Worm (Caenorhabditis elegans) whole organism, midembryonic: ENCODE measurements around the gene spc-2.

Experiments
- T22C8.4 ChIP-seq: fragments of 200-800 bp; sonication (Bioruptor generic); IDR thresholded peaks from 2 replicates; pipeline ENCODE4 v1.3.6; 2022; ENCODE audit warnings: missing genetic modification characterization, missing compliant biosample characterization
- klf-2 ChIP-seq: fragments of 200-800 bp; sonication (Bioruptor generic); conservative IDR thresholded peaks from 2 replicates; pipeline ENCODE4 v1.3.6; 2022; ENCODE audit warnings: missing genetic modification reagents, missing genetic modification characterization, missing compliant biosample characterization
- med-1 ChIP-seq: sonication (generic microtip); optimal IDR thresholded peaks from 2 replicates; lab custom pipeline; 2017; ENCODE audit warnings: missing genetic modification characterization, mild to moderate bottlenecking, missing compliant biosample characterization, antibody characterized with exemption, missing genetic modification reagents; ENCODE audit not compliant: insufficient read depth
- ref-1 ChIP-seq: fragments of 200-800 bp; sonication (Bioruptor generic); conservative IDR thresholded peaks from 2 replicates; pipeline ENCODE4 v1.3.6; 2022; ENCODE audit warnings: missing genetic modification reagents, missing genetic modification characterization, missing compliant biosample characterization
- ztf-23 ChIP-seq: fragments of 200-800 bp; sonication (Bioruptor generic); IDR thresholded peaks from 2 replicates; pipeline ENCODE4 v1.3.6; 2022; ENCODE audit warnings: missing genetic modification reagents, missing genetic modification characterization, missing compliant biosample characterization

DNA sequence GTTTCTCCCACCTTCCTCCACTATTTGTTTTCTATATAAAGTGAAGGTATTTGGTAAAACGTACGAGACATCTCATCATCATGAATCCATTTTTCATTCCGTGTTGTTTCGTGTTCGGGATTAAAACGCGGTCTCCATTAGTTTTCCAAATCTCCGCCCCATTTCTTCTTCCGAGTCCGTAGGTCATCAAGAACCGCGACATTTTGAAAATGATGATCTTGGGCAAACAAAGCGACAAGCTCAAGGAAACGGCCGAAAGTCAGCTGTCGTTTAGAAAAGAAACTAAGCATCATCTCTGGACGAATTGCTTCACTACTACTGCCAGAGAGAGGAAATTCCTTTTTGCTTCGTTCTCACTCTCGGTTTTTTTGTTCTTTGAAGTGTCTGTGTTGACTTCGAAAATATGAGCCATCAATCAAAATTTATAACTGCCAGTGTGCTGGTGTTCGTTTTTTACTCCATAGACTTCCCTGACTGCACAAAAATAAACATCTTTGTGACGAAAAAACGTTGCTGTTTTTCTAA is 9.0 kb upstream of the spc-2 start:
- TF ChIP-seq ref-1 (GFP tag; lab: Robert Waterston, UW) (no peak), T22C8.4 (GFP tag; lab: Robert Waterston, UW) (no peak), klf-2 (GFP tag; lab: Robert Waterston, UW) (no peak), med-1 (no peak), ztf-23 (GFP tag; lab: Robert Waterston, UW) (no peak)
